Worm (Caenorhabditis elegans) whole organism, young adult: ENCODE results near the gene tbg-1.

Experiments
- C06A6.2 ChIP-seq: fragments of 200-800 bp; sonication (Bioruptor generic); conservative IDR thresholded peaks from 2 replicates; pipeline ENCODE4 v1.3.6; 2022; ENCODE audit warnings: missing genetic modification characterization, missing compliant biosample characterization
- ama-1 ChIP-seq, 3 experiments: fragments of 150-350 bp in 1 of 3; sonication (generic microtip) in 2 of 3; optimal IDR thresholded peaks; 2 replicates each; lab custom pipeline; 2014 to 2018; ENCODE audit warnings: missing biosample characterization in 2 of 3, missing genetic modification characterization in 2 of 3, missing genetic modification reagents in 2 of 3
- aptf-2 ChIP-seq: fragments of 200-800 bp; sonication (Bioruptor generic); conservative IDR thresholded peaks from 2 replicates; pipeline ENCODE4 v1.3.6; 2022; ENCODE audit warnings: missing genetic modification reagents, missing genetic modification characterization, missing compliant biosample characterization
- die-1 ChIP-seq: sonication (generic microtip); optimal IDR thresholded peaks from 2 replicates; lab custom pipeline; 2016; ENCODE audit warnings: missing genotype, mild to moderate bottlenecking, missing genetic modification characterization, missing compliant biosample characterization
- sea-2 ChIP-seq: fragments of 200-800 bp; sonication (Bioruptor generic); IDR thresholded peaks from 2 replicates; pipeline ENCODE4 v1.3.6; 2022; ENCODE audit warnings: missing genetic modification characterization, missing compliant biosample characterization

DNA sequence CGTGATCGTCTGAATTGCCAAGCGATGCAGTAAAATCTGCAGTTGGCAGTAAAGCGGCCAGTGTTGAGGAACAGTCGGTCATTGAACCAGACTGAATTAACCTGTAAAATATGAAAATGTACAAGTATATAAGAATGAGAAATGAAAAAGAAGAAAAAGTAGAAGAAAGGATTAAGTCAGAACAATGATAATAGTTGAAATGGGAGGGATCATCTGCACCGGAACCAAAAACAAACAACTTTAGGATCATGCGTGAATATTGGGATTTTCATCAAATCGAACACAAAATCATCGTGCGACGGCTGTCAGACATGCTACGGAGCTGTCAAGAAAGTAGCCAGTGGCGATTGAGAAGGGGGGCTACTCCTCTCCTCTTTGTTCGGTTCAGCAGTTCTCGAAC, 8.1 kb upstream of the tbg-1 start, which contains the start of gene gei-13:
- TF ChIP-seq aptf-2 (GFP tag; lab: Robert Waterston, UW) (no peak), C06A6.2 (no peak), ama-1 (optimal IDR thresholded peaks at IDR 0.05; lab: Kevin White, UChicago) (no peak), ama-1 (GFP tag; optimal IDR thresholded peaks at IDR 0.05; lab: Kevin White, UChicago) (no peak), die-1 (tag; lab: Kevin White, UChicago) (no peak), sea-2 (GFP tag; lab: Robert Waterston, UW) (no peak)
